Worm (Caenorhabditis elegans) whole organism, early embryonic: ENCODE results near the gene dpyd-1.

Source experiments
- F13C5.2 ChIP-seq: sonication (generic microtip); optimal IDR thresholded peaks from 2 replicates; lab custom pipeline; 2017; ENCODE audit warnings: mild to moderate bottlenecking, missing genetic modification characterization, inconsistent platforms, missing compliant biosample characterization
- aly-1 ChIP-seq: sonication (generic microtip); optimal IDR thresholded peaks from 2 replicates; lab custom pipeline; 2016; ENCODE audit warnings: missing genetic modification characterization, missing compliant biosample characterization
- ama-1 ChIP-seq: fragments of 150-350 bp; optimal IDR thresholded peaks from 2 replicates; lab custom pipeline; 2014
- flt-1 ChIP-seq: fragments of 200-800 bp; sonication (Bioruptor generic); IDR thresholded peaks from 2 replicates; pipeline ENCODE4 v1.3.6; 2022; ENCODE audit warnings: missing genetic modification characterization, missing compliant biosample characterization
- hmg-4 ChIP-seq: fragments of 200-800 bp; sonication (Bioruptor generic); optimal IDR thresholded peaks from 2 replicates; lab custom pipeline; 2018; ENCODE audit warnings: mild to moderate bottlenecking, missing genetic modification characterization, missing compliant biosample characterization
- hnd-1 ChIP-seq: sonication (generic microtip); optimal IDR thresholded peaks from 2 replicates; lab custom pipeline; 2016; ENCODE audit warnings: missing genetic modification characterization, missing compliant biosample characterization
- pes-1 ChIP-seq: fragments of 200-800 bp; sonication (Bioruptor generic); IDR thresholded peaks from 2 replicates; pipeline ENCODE4 v1.3.6; 2022; ENCODE audit warnings: missing genetic modification reagents, missing genetic modification characterization, missing compliant biosample characterization
- sea-1 ChIP-seq: fragments of 200-800 bp; sonication (Bioruptor generic); conservative IDR thresholded peaks from 2 replicates; pipeline ENCODE4 v1.3.6; 2022; ENCODE audit warnings: missing genetic modification characterization, missing compliant biosample characterization

DNA sequence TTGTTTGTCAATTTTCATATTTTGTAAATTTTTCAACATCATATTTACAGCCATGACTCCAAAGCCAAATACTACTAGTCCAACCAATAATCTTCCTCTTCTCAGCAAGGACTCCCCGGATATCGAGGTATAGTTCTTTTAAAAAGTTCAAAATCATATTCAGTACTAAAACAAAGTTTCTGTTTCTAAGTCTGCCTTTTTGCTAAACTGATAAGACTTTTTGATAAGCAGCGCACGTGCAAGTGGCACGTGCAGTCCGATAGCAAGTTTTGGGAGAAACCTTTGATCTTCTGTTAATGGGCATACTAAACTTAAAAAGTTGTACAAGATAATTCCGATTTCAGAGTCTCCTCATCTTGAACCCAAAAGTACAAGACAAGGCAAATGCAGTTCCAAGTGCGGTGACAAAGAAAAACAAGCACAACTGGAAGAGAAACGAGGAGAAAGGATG, at the start of gene dpyd-1:
- TF ChIP-seq hmg-4 (GFP tag; lab: Kevin White, UChicago) (no peak), ama-1 (lab: Kevin White, UChicago) (no peak), hnd-1 (no peak), aly-1 (no peak), pes-1 (GFP tag; lab: Robert Waterston, UW) (no peak), flt-1 (GFP tag; lab: Robert Waterston, UW) (no peak), sea-1 (GFP tag; lab: Robert Waterston, UW) (no peak), F13C5.2 (no peak)
